Fruit fly (Drosophila melanogaster) whole organism, embryonic: ENCODE data around the gene Or19a.

Experiments used
- B-H2 ChIP-seq: fragments of 200-800 bp; sonication (Bioruptor generic); optimal IDR thresholded peaks from 2 replicates; lab custom pipeline; 2018; ENCODE audit warnings: missing biosample characterization, mild to moderate bottlenecking, missing genetic modification characterization
- BtbVII ChIP-seq: fragments of 200-800 bp; sonication (Bioruptor generic); optimal IDR thresholded peaks from 3 replicates; lab custom pipeline; 2017; ENCODE audit warnings: missing biosample characterization, mild to moderate bottlenecking, missing genetic modification characterization
- CG10147 ChIP-seq: fragments of 200-800 bp; sonication (Bioruptor generic); optimal IDR thresholded peaks from 2 replicates; lab custom pipeline; 2019; ENCODE audit warnings: missing biosample characterization, mild to moderate bottlenecking, missing genetic modification characterization, moderate library complexity
- CG1024 ChIP-seq: fragments of 200-800 bp; sonication (Bioruptor generic); IDR thresholded peaks from 2 replicates; pipeline ENCODE4 v1.3.6; 2022; ENCODE audit warnings: missing biosample characterization, missing genetic modification characterization
- CG10431 ChIP-seq: fragments of 200-800 bp; sonication (Bioruptor generic); optimal IDR thresholded peaks from 3 replicates; lab custom pipeline; 2018; ENCODE audit warnings: missing biosample characterization, mild to moderate bottlenecking, missing genetic modification characterization
- CG11723 ChIP-seq: fragments of 200-800 bp; sonication (Bioruptor generic); optimal IDR thresholded peaks from 2 replicates; lab custom pipeline; 2017; ENCODE audit warnings: missing biosample characterization, mild to moderate bottlenecking, missing genetic modification characterization
- CG12236 ChIP-seq: fragments of 200-800 bp; sonication (Bioruptor generic); optimal IDR thresholded peaks from 2 replicates; lab custom pipeline; 2016; ENCODE audit warnings: missing biosample characterization, missing genetic modification characterization
- CG1233 ChIP-seq: fragments of 200-800 bp; sonication (Bioruptor generic); optimal IDR thresholded peaks from 4 replicates; lab custom pipeline; 2018; ENCODE audit warnings: missing biosample characterization, mild to moderate bottlenecking, missing genetic modification characterization
- CG1792 ChIP-seq: fragments of 200-800 bp; sonication (Bioruptor generic); optimal IDR thresholded peaks from 2 replicates; lab custom pipeline; 2016; ENCODE audit warnings: missing biosample characterization, missing genetic modification characterization
- CG2129 ChIP-seq: fragments of 200-800 bp; sonication (Bioruptor generic); IDR thresholded peaks from 2 replicates; pipeline ENCODE4 v1.3.6; 2022; ENCODE audit warnings: missing biosample characterization, missing genetic modification characterization; ENCODE audit not compliant: partially characterized antibody
- CG31388 ChIP-seq: fragments of 200-800 bp; sonication (Bioruptor generic); optimal IDR thresholded peaks from 2 replicates; lab custom pipeline; 2016; ENCODE audit warnings: missing biosample characterization, missing genetic modification characterization
- CG34224 ChIP-seq: fragments of 200-800 bp; sonication (Bioruptor generic); IDR thresholded peaks from 3 replicates; pipeline ENCODE4 v1.3.6; 2022; ENCODE audit warnings: missing biosample characterization, missing genetic modification characterization; ENCODE audit not compliant: partially characterized antibody
- CG4282 ChIP-seq: fragments of 200-800 bp; sonication (Bioruptor generic); optimal IDR thresholded peaks from 2 replicates; lab custom pipeline; 2016; ENCODE audit warnings: missing biosample characterization, missing genetic modification characterization
- CG5180 ChIP-seq: fragments of 200-800 bp; sonication (Bioruptor generic); optimal IDR thresholded peaks from 3 replicates; lab custom pipeline; 2017; ENCODE audit warnings: missing biosample characterization, missing genetic modification characterization, mild to moderate bottlenecking, moderate library complexity, missing genetic modification reagents
- CG6689 ChIP-seq: fragments of 200-800 bp; sonication (Bioruptor generic); IDR thresholded peaks from 2 replicates; pipeline ENCODE4 v1.3.6; 2022; ENCODE audit warnings: missing biosample characterization, missing genetic modification characterization
- CG7928 ChIP-seq: fragments of 200-800 bp; sonication (Bioruptor generic); optimal IDR thresholded peaks from 2 replicates; lab custom pipeline; 2017; ENCODE audit warnings: missing biosample characterization, mild to moderate bottlenecking, missing genetic modification characterization
- CG7963 ChIP-seq: fragments of 200-800 bp; sonication (Bioruptor generic); IDR thresholded peaks from 3 replicates; pipeline ENCODE4 v1.3.6; 2022; ENCODE audit warnings: missing biosample characterization, missing genetic modification characterization; ENCODE audit not compliant: partially characterized antibody
- CG8765 ChIP-seq: fragments of 200-800 bp; sonication (Bioruptor generic); IDR thresholded peaks from 2 replicates; pipeline ENCODE4 v1.3.6; 2022; ENCODE audit warnings: missing biosample characterization, missing genetic modification characterization
- CG9609 ChIP-seq: fragments of 200-800 bp; sonication (Bioruptor generic); optimal IDR thresholded peaks from 3 replicates; lab custom pipeline; 2016; ENCODE audit warnings: missing biosample characterization, missing genetic modification characterization
- Chrac-16 ChIP-seq: fragments of 200-800 bp; sonication (Bioruptor generic); optimal IDR thresholded peaks from 3 replicates; lab custom pipeline; 2016; ENCODE audit warnings: missing biosample characterization, missing genetic modification characterization
- CoRest ChIP-seq: fragments of 200-800 bp; sonication (Bioruptor generic); optimal IDR thresholded peaks from 3 replicates; lab custom pipeline; 2018; ENCODE audit warnings: missing biosample characterization, mild to moderate bottlenecking, missing genetic modification characterization, moderate library complexity
- E2f2 ChIP-seq: fragments of 200-800 bp; sonication (Bioruptor generic); IDR thresholded peaks from 2 replicates; pipeline ENCODE4 v1.3.6; 2022; ENCODE audit warnings: missing biosample characterization, missing genetic modification characterization
- Ets97D ChIP-seq: fragments of 200-800 bp; sonication (Bioruptor generic); optimal IDR thresholded peaks from 3 replicates; lab custom pipeline; 2016; ENCODE audit warnings: missing biosample characterization, missing genetic modification characterization
- Hand ChIP-seq: fragments of 200-800 bp; sonication (Bioruptor generic); optimal IDR thresholded peaks from 2 replicates; lab custom pipeline; 2017; ENCODE audit warnings: mild to moderate bottlenecking, missing biosample characterization, missing genetic modification reagents, missing genetic modification characterization
- Hmx ChIP-seq: fragments of 200-800 bp; sonication (Bioruptor generic); optimal IDR thresholded peaks from 2 replicates; lab custom pipeline; 2016; ENCODE audit warnings: missing biosample characterization, missing genetic modification characterization
- Hr3 ChIP-seq: fragments of 200-800 bp; sonication (Bioruptor generic); optimal IDR thresholded peaks from 3 replicates; lab custom pipeline; 2016; ENCODE audit warnings: missing biosample characterization, missing genetic modification characterization
- Hr39 ChIP-seq: fragments of >200 bp; optimal IDR thresholded peaks from 2 replicates; lab custom pipeline; 2017
- NFAT ChIP-seq: fragments of 200-800 bp; sonication (Bioruptor generic); IDR thresholded peaks from 2 replicates; pipeline ENCODE4 v1.3.6; 2022; ENCODE audit warnings: missing biosample characterization, missing genetic modification characterization
- Nf-YB ChIP-seq: fragments of 200-800 bp; sonication (Bioruptor generic); optimal IDR thresholded peaks from 3 replicates; lab custom pipeline; 2019; ENCODE audit warnings: missing biosample characterization, mild to moderate bottlenecking, missing genetic modification characterization, moderate library complexity
- Rx ChIP-seq: fragments of 200-800 bp; sonication (Bioruptor generic); IDR thresholded peaks from 2 replicates; pipeline ENCODE4 v1.3.6; 2022; ENCODE audit warnings: missing biosample characterization, missing genetic modification characterization
- Sry-β ChIP-seq: fragments of 200-800 bp; sonication (Bioruptor generic); optimal IDR thresholded peaks from 2 replicates; lab custom pipeline; 2018; ENCODE audit warnings: missing biosample characterization, mild to moderate bottlenecking, missing genetic modification characterization, moderate library complexity
- Sry-δ ChIP-seq: fragments of 200-800 bp; sonication (Bioruptor generic); optimal IDR thresholded peaks from 2 replicates; lab custom pipeline; 2016; ENCODE audit warnings: missing biosample characterization, missing genetic modification characterization
- TFAM ChIP-seq: fragments of 200-800 bp; sonication (Bioruptor generic); optimal IDR thresholded peaks from 2 replicates; lab custom pipeline; 2017; ENCODE audit warnings: missing biosample characterization, missing genetic modification characterization, inconsistent platforms
- Tbp ChIP-seq: fragments of >200 bp; optimal IDR thresholded peaks from 2 replicates; lab custom pipeline; 2018; ENCODE audit warnings: missing biosample characterization, missing genetic modification characterization
- Trl ChIP-seq, 3 experiments: fragments of >200 bp in 2 of 3; fragments of 200-800 bp in 1 of 3; sonication (Bioruptor generic) in 1 of 3; optimal IDR thresholded peaks; 2 replicates in 1 of 3; 3 replicates in 2 of 3; lab custom pipeline; 2016 to 2017; ENCODE audit warnings: missing biosample characterization in 1 of 3, missing genetic modification characterization in 1 of 3
- Usf ChIP-seq: fragments of 200-800 bp; sonication (Bioruptor generic); optimal IDR thresholded peaks from 2 replicates; lab custom pipeline; 2017; ENCODE audit warnings: missing genotype, missing biosample characterization, missing genetic modification characterization
- bsh ChIP-seq, 2 experiments: fragments of 200-800 bp; sonication (Bioruptor generic); optimal IDR thresholded peaks; 2 replicates each; lab custom pipeline; 2017 to 2018; ENCODE audit warnings: mild to moderate bottlenecking in 2 of 2, missing biosample characterization in 2 of 2, missing genetic modification characterization in 2 of 2, moderate library complexity in 1 of 2
- chm ChIP-seq: fragments of 200-800 bp; sonication (Bioruptor generic); IDR thresholded peaks from 2 replicates; pipeline ENCODE4 v1.3.6; 2022; ENCODE audit warnings: missing biosample characterization, missing genetic modification characterization
- ewg ChIP-seq: fragments of 200-800 bp; sonication (Bioruptor generic); optimal IDR thresholded peaks from 3 replicates; lab custom pipeline; 2017; ENCODE audit warnings: mild to moderate bottlenecking, missing biosample characterization, missing genetic modification reagents, missing genetic modification characterization
- eyg ChIP-seq: fragments of 200-800 bp; sonication (Bioruptor generic); optimal IDR thresholded peaks from 3 replicates; lab custom pipeline; 2016; ENCODE audit warnings: missing biosample characterization, missing genetic modification characterization
- gsb ChIP-seq: fragments of 200-800 bp; sonication (Bioruptor generic); IDR thresholded peaks from 2 replicates; pipeline ENCODE4 v1.3.6; 2022; ENCODE audit warnings: missing biosample characterization, missing genetic modification characterization
- hkb ChIP-seq, 2 experiments: fragments of 200-800 bp in 1 of 2; fragments of >200 bp in 1 of 2; sonication (Bioruptor generic) in 1 of 2; IDR thresholded peaks in 1 of 2; optimal IDR thresholded peaks in 1 of 2; 2 replicates each; pipeline versions ENCODE4 v1.3.6 to Lab custom; 2017 to 2022; ENCODE audit warnings: missing biosample characterization in 1 of 2, missing genetic modification characterization in 1 of 2
- kni ChIP-seq: fragments of 200-800 bp; sonication (Bioruptor generic); optimal IDR thresholded peaks from 3 replicates; lab custom pipeline; 2017; ENCODE audit warnings: mild to moderate bottlenecking, missing biosample characterization, missing genetic modification reagents, missing genetic modification characterization
- knrl ChIP-seq: fragments of 200-800 bp; sonication (Bioruptor generic); IDR thresholded peaks from 3 replicates; pipeline ENCODE4 v1.3.6; 2022; ENCODE audit warnings: missing biosample characterization, missing genetic modification characterization; ENCODE audit not compliant: partially characterized antibody
- odd ChIP-seq: fragments of 200-800 bp; sonication (Bioruptor generic); optimal IDR thresholded peaks from 2 replicates; lab custom pipeline; 2017; ENCODE audit warnings: missing biosample characterization, mild to moderate bottlenecking, missing genetic modification characterization
- otp ChIP-seq: fragments of 200-800 bp; sonication (Bioruptor generic); IDR thresholded peaks from 3 replicates; pipeline ENCODE4, ENCODE4 v1.3.6; 2022; ENCODE audit warnings: missing biosample characterization, missing genetic modification characterization
- rib ChIP-seq: fragments of 200-800 bp; sonication (Bioruptor generic); IDR thresholded peaks from 2 replicates; pipeline ENCODE4 v1.3.6; 2022; ENCODE audit warnings: missing biosample characterization, missing genetic modification characterization
- slou ChIP-seq: fragments of 200-800 bp; sonication (Bioruptor generic); optimal IDR thresholded peaks from 3 replicates; lab custom pipeline; 2016; ENCODE audit warnings: missing biosample characterization, missing genetic modification characterization
- tap ChIP-seq: fragments of 200-800 bp; optimal IDR thresholded peaks from 3 replicates; lab custom pipeline; 2019; ENCODE audit warnings: missing biosample characterization, mild to moderate bottlenecking, missing genetic modification characterization, moderate library complexity
- ttk ChIP-seq: fragments of 200-800 bp; sonication (Bioruptor generic); IDR thresholded peaks from 2 replicates; pipeline ENCODE4 v2.1.2; 2022; ENCODE audit warnings: missing biosample characterization, missing genetic modification characterization
- wdn ChIP-seq: fragments of 200-800 bp; sonication (Bioruptor generic); IDR thresholded peaks from 2 replicates; pipeline ENCODE4 v1.3.6; 2022; ENCODE audit warnings: missing biosample characterization, missing genetic modification characterization

Gene Or19a

DNA sequence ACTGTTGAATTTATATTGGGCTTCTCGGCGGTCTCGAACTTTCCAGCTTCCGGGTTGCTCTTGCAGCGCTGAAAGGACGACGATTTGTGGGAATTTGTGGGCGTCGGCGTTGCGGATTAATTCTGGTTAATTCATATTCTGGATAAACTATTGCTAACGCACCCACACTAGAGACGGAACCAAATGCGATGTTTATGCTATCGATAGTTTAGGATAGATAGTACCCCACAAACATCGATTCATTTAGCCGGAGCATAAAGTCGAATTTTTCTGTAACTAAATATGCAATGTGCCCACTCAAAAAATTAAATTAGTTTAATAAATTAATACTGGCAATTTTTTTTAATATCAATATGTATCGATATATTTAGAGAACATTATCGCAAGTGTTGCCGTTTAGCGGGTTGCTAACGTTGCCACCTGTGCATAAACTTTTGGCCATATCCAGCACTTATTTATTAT is 16.7 kb upstream of the Or19a start, which contains the start of gene Rab35 (continued):
- TF ChIP-seq TFAM (GFP tag; lab: Kevin White, UChicago) (no peak), Tbp (no peak), gsb (GFP tag; lab: Robert Waterston, UW) (no peak), CG10147 (peak; percentile 24), NFAT (GFP tag; lab: Robert Waterston, UW) (no peak), Trl (optimal IDR thresholded peaks at IDR 0.05; lab: Kevin White, UChicago) (no peak), Trl (GFP tag; optimal IDR thresholded peaks at IDR 0.05; lab: Kevin White, UChicago) (no peak), CG1233 (GFP tag; lab: Kevin White, UChicago) (no peak), knrl (GFP tag; lab: Robert Waterston, UW) (peak; percentile 96), slou (no peak), CG7963 (GFP tag; lab: Robert Waterston, UW) (peak; percentile 86), Sry-β (GFP tag; lab: Kevin White, UChicago) (no peak), CG12236 (GFP tag; lab: Kevin White, UChicago) (no peak), Usf (GFP tag; lab: Kevin White, UChicago) (no peak), CoRest (tag; lab: Kevin White, UChicago) (peak; percentile 30), CG31388 (no peak), BtbVII (GFP tag; lab: Kevin White, UChicago) (no peak), tap (no peak), Nf-YB (no peak), CG5180 (GFP tag; lab: Kevin White, UChicago) (no peak), ttk (GFP tag; lab: Robert Waterston, UW) (no peak), Hr3 (no peak), CG4282 (GFP tag; lab: Kevin White, UChicago) (no peak), CG2129 (GFP tag; lab: Robert Waterston, UW) (peak; percentile 94), CG1024 (GFP tag; lab: Robert Waterston, UW) (no peak), Hand (no peak), CG1792 (no peak), otp (no peak), CG34224 (peak; percentile 92), CG11723 (GFP tag; lab: Kevin White, UChicago) (no peak), Hr39 (lab: Kevin White, UChicago) (no peak), kni (no peak), CG9609 (GFP tag; lab: Kevin White, UChicago) (no peak), Chrac-16 (GFP tag; lab: Kevin White, UChicago) (peak; percentile 23), Hmx (GFP tag; lab: Kevin White, UChicago) (no peak), CG7928 (GFP tag; lab: Kevin White, UChicago) (no peak), odd (GFP tag; lab: Kevin White, UChicago) (no peak), Rx (no peak), hkb (optimal IDR thresholded peaks at IDR 0.05; lab: Kevin White, UChicago) (no peak), hkb (GFP tag; IDR thresholded peaks at IDR 0.05; lab: Robert Waterston, UW) (no peak), CG8765 (GFP tag; lab: Robert Waterston, UW) (no peak), bsh (GFP tag; optimal IDR thresholded peaks at IDR 0.05; lab: Kevin White, UChicago) (no peak), CG10431 (GFP tag; lab: Kevin White, UChicago) (no peak), ewg (GFP tag; lab: Kevin White, UChicago) (no peak), Ets97D (peak; percentile 44), B-H2 (no peak), E2f2 (GFP tag; lab: Robert Waterston, UW) (peak; percentile 90), eyg (GFP tag; lab: Kevin White, UChicago) (no peak), rib (GFP tag; lab: Robert Waterston, UW) (no peak), chm (GFP tag; lab: Robert Waterston, UW) (no peak), wdn (GFP tag; lab: Robert Waterston, UW) (no peak), CG6689 (GFP tag; lab: Robert Waterston, UW) (no peak), Sry-δ (GFP tag; lab: Kevin White, UChicago) (peak; percentile 92)
